Worm (Caenorhabditis elegans): Measurements from ENCODE around the gene jip-1.
A peak's percentile ranks its signal among the peaks of the same experiment; 100 is the strongest.

Gene jip-1

DNA sequence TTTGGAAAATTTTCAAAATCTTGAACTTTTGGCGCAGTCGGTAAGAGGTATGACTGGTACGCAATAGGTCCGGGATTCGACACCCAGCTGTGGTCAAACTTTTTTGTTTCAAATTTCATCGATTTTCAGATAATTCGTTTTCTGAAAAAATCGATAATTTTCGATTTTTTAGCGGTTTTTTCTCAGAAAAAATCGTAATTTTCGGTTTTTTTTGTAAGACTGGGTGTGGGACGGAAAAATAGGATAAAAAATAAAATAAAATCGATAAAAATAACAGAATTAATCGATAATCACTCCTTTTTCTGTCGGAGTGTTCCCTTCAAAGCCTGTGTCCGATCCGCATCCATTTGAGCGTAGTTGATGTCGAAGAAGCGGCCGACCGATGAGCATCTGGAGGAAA, 42.0 kb downstream of the jip-1 start:
- TF ChIP-seq snpc-4 (tag; optimal IDR thresholded peaks at IDR 0.05) (no peak), ceh-28 (tag; optimal IDR thresholded peaks at IDR 0.05) (peak; percentile 66)

DNA sequence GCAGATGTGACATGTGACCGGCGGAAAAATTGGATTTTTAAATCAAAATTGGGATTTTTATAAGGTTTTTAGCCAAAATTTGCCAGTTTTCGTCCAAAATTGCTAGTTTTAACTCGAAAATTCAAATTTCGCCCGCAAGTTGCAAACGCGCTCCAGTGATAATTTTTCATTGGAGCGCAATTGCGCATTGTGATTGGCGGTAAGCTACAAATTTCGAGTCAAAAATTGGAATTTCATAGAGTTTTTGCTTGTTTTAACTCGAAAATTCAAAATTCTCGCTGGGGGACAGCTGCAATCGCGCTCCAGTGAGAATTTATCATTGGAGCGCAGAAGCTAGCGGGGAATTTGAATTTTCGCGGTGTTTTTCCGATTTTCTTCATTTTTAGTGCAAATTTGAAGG, 42.5 kb downstream of the jip-1 start:
- TF ChIP-seq nhr-25 (tag; optimal IDR thresholded peaks at IDR 0.05) (no peak), elt-2 (tag; optimal IDR thresholded peaks at IDR 0.05) (no peak), ztf-11 (tag; optimal IDR thresholded peaks at IDR 0.05) (no peak), fos-1 (tag; optimal IDR thresholded peaks at IDR 0.05) (no peak), egl-5 (tag; optimal IDR thresholded peaks at IDR 0.05) (no peak), nhr-28 (tag; optimal IDR thresholded peaks at IDR 0.05) (no peak)

DNA sequence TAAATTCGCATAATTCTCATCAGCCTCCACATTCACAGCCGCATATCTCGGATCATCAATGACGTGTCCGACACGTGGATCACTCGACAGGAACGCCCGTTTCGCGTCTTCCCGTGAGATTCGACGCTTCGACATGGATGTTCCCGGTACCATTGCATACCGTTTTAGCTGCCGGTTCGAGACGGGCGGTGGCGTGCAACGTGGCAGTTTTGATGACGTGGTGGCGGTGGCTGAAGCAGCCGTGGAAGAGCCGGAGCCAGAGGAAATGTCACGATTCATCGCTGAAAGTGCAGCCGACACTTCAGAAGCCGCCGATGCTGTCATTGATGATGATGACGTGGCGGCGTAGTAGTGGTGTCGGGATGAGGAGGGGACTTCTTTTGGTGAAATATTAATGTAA, 44.7 kb downstream of the jip-1 start:
- TF ChIP-seq lsy-12 (tag; optimal IDR thresholded peaks at IDR 0.05) (peak; percentile 22), elt-1 (tag; optimal IDR thresholded peaks at IDR 0.05) (no peak)

DNA sequence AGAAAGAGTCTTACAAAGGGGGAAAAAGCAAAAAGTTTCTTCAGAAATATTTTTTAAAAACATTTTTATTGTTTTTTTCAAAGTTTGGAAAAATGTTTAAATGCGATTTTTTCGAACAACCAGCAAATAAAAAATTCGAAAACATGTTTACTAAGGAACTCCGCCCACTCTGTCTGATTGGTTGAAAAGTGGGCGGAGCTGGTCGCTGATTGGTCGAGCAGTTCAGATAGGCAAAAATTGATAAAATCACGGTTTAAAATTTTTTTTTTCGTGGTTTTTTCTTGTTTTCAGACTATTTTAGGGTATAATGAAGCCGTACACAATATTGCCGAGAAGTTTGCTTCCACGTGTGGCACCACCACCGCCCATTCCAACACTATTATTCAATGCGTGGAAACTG, 45.3 kb downstream of the jip-1 start:
- TF ChIP-seq nfya-1 (tag; optimal IDR thresholded peaks at IDR 0.05; ENCODE audit: insufficient read depth) (peak; percentile 51), snpc-4 (tag; optimal IDR thresholded peaks at IDR 0.05) (no peak), ztf-11 (tag; optimal IDR thresholded peaks at IDR 0.05) (no peak)

DNA sequence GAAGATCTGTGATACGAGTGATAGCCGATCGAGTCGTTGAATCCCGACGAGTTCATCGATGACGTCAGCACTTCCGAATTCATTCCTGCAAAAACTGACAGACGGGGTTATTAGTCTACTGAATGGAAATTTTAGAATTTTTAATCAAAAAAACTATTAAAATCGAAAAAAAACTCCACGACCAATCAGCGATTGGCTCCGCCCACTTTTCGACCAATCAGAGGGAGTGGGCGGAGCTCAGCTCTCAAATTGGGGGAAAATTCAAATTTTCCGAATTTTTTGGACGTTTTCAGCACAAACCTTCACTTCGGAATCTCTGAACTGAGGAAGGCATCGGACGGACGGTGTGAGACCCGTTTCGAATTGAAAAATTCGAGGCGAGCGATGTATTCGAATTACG, 46.2 kb downstream of the jip-1 start:
- TF ChIP-seq nfya-1 (tag; optimal IDR thresholded peaks at IDR 0.05; ENCODE audit: insufficient read depth) = peak; percentile 83
- no peak for TF ChIP-seq ztf-11 (tag; optimal IDR thresholded peaks at IDR 0.05)

DNA sequence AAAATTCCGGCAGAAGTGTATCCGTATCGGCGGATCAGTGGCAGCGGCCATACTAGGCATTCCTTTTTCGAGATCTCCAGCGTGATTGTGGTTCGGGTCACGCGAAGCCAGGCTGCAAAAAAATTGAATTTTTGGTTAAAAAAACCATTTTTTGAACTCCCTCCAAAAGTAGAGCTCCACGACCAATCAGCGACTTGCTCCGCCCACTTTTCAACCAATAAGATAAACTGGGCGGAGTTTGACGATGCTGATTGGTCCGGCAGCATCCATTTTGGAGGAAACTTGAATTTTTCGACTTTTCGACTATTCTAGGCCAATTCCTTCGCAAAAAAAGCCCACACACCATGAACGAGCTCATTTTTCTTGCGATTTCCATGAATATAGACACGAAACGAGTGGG, 47.7 kb downstream of the jip-1 start:
- TF ChIP-seq sea-2 (GFP tag; optimal IDR thresholded peaks at IDR 0.05) = no peak
- peak; percentile 78 for TF ChIP-seq nfya-1 (tag; optimal IDR thresholded peaks at IDR 0.05; ENCODE audit: insufficient read depth)

DNA sequence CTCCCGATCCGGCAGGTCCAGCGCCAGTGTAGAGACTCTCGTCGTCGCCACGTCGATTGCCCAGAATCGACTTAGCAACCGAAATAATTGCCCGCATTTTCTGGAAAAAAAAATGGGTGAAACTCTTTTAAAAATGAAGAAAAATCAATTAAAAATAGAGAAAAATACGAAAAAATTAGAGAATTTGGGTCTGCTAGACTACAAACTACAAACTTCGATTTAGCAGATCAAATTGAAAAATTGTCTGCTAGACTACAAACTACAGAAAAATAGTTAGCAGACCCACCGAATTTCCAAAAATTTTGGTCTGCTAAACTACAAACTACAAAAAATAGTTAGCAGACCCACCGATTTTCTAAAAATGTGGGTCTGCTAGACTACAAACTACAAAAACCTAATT, 48.1 kb downstream of the jip-1 start, which contains the start of gene rog-1:
TSS of gene rog-1 (minus strand) at position 101 of the 400 bp plus-strand sequence.
- TF ChIP-seq nhr-12 (tag; optimal IDR thresholded peaks at IDR 0.05) = no peak
- TF ChIP-seq nhr-67 (tag; optimal IDR thresholded peaks at IDR 0.05) = no peak
- TF ChIP-seq ama-1 (optimal IDR thresholded peaks at IDR 0.05) = no peak
- TF ChIP-seq fkh-10 (GFP tag; optimal IDR thresholded peaks at IDR 0.05) = no peak
- no peak for TF ChIP-seq daf-12 (tag; optimal IDR thresholded peaks at IDR 0.05)
- TF ChIP-seq tbx-2 (tag; optimal IDR thresholded peaks at IDR 0.05) = no peak
- no peak for TF ChIP-seq unc-62 (GFP tag; optimal IDR thresholded peaks at IDR 0.05)
- TF ChIP-seq nhr-76 (tag; optimal IDR thresholded peaks at IDR 0.05) = no peak
- no peak for TF ChIP-seq elt-1 (tag; optimal IDR thresholded peaks at IDR 0.05)
- no peak for TF ChIP-seq ceh-82 (tag; optimal IDR thresholded peaks at IDR 0.05)
- TF ChIP-seq pha-4 (tag; optimal IDR thresholded peaks at IDR 0.05) = no peak

DNA sequence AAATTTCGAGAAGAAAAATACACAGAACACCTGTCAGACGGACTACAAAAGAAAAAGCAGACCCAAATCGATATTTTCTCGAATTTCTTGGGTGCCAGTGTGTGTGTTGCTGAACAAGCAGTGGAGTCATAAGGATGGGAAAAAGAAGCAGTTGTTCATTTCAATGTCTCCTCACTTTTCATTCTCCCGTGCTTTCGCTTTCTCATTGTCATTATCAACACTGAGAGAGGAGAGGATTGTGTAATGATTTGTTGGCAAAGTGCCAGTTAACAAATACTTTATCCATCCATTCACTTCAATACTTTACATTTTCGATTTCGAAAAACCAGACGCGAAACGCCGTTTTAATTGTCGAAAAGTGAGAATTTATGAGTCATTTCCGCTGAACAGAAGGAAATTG, 48.8 kb downstream of the jip-1 start:
- TF ChIP-seq hmg-11 (tag; optimal IDR thresholded peaks at IDR 0.05) = no peak
- peak; percentile 55 for TF ChIP-seq egl-5 (tag; optimal IDR thresholded peaks at IDR 0.05)
- peak; percentile 30 for TF ChIP-seq nfya-1 (tag; optimal IDR thresholded peaks at IDR 0.05; ENCODE audit: insufficient read depth)

- TF ChIP-seq elt-3 (tag; optimal IDR thresholded peaks at IDR 0.05) (no peak), zag-1 (tag; optimal IDR thresholded peaks at IDR 0.05) (no peak), snpc-4 (tag; optimal IDR thresholded peaks at IDR 0.05) (no peak), aly-2 (tag; optimal IDR thresholded peaks at IDR 0.05) (no peak), egl-27 (tag; optimal IDR thresholded peaks at IDR 0.05) (no peak), fos-1 (tag; optimal IDR thresholded peaks at IDR 0.05) (no peak), nhr-76 (tag; optimal IDR thresholded peaks at IDR 0.05) (no peak), ztf-4 (tag; optimal IDR thresholded peaks at IDR 0.05) (no peak), fkh-2 (tag; optimal IDR thresholded peaks at IDR 0.05) (no peak), nhr-25 (tag; optimal IDR thresholded peaks at IDR 0.05) (no peak), elt-2 (tag; optimal IDR thresholded peaks at IDR 0.05) (no peak), pha-4 (tag; optimal IDR thresholded peaks at IDR 0.05) (no peak), nfya-1 (tag; optimal IDR thresholded peaks at IDR 0.05; ENCODE audit: insufficient read depth) (no peak), tbx-2 (tag; optimal IDR thresholded peaks at IDR 0.05) (no peak), nhr-23 (tag; optimal IDR thresholded peaks at IDR 0.05) (no peak), ceh-16 (tag; optimal IDR thresholded peaks at IDR 0.05) (no peak), mdl-1 (tag; optimal IDR thresholded peaks at IDR 0.05) (no peak)
Measured at ce11 chrII:1376795-1377194, 50.0 kb downstream of the jip-1 start.
